Worm (Caenorhabditis elegans): ENCODE measurements around the gene F14F8.9.

F14F8.9 gene

ce11 chrV:16668473-16668872 is at the start of gene F14F8.9:
Gene F14F8.9, minus strand, starts transcription at chrV:16668573.
- no peak for TF ChIP-seq ctbp-1 (GFP tag; IDR thresholded peaks at IDR 0.05)
- no peak for TF ChIP-seq mxl-2 (GFP tag; conservative IDR thresholded peaks at IDR 0.05)
- TF ChIP-seq R02D3.7 (tag; optimal IDR thresholded peaks at IDR 0.05), result no peak

- no peak for TF ChIP-seq nhr-76 (tag; optimal IDR thresholded peaks at IDR 0.05)
- TF ChIP-seq Y75B8A.6 (GFP tag; IDR thresholded peaks at IDR 0.05), result no peak
- TF ChIP-seq zip-2 (tag; optimal IDR thresholded peaks at IDR 0.05), result no peak
- TF ChIP-seq nhr-41 (GFP tag; IDR thresholded peaks at IDR 0.05), result no peak
- no peak for TF ChIP-seq ceh-44 (GFP tag; IDR thresholded peaks at IDR 0.05)
- TF ChIP-seq nhr-237 (tag; optimal IDR thresholded peaks at IDR 0.05), result no peak
- no peak for TF ChIP-seq daf-12 (tag; optimal IDR thresholded peaks at IDR 0.05)
- TF ChIP-seq vab-7 (GFP tag; IDR thresholded peaks at IDR 0.05), result no peak
- TF ChIP-seq ZK546.5 (tag; optimal IDR thresholded peaks at IDR 0.05), result no peak
- no peak for TF ChIP-seq lir-3 (tag; optimal IDR thresholded peaks at IDR 0.05)
- no peak for TF ChIP-seq unc-130 (GFP tag; optimal IDR thresholded peaks at IDR 0.05)
- no peak for TF ChIP-seq F37D6.2 (tag; optimal IDR thresholded peaks at IDR 0.05)
- TF ChIP-seq mep-1 (tag; optimal IDR thresholded peaks at IDR 0.05), result no peak
- no peak for TF ChIP-seq ceh-62 (tag; optimal IDR thresholded peaks at IDR 0.05)
- TF ChIP-seq lin-39 (tag; optimal IDR thresholded peaks at IDR 0.05), result no peak
- TF ChIP-seq duxl-1 (tag; optimal IDR thresholded peaks at IDR 0.05; ENCODE audit: poor library complexity), result no peak
- no peak for TF ChIP-seq daf-19 (GFP tag; conservative IDR thresholded peaks at IDR 0.05)
- no peak for TF ChIP-seq nhr-10 (tag; optimal IDR thresholded peaks at IDR 0.05)
- TF ChIP-seq lim-7 (GFP tag; IDR thresholded peaks at IDR 0.05), result no peak
Measured at ce11 chrV:16716574-16716973, 48.2 kb upstream of the F14F8.9 start, which contains the start of gene srh-137. Gene srh-137, minus strand, starts transcription at chrV:16716674.

ce11 chrV:16713797-16714196 is 45.4 kb upstream of the F14F8.9 start:
- TF ChIP-seq ceh-20 (GFP tag; IDR thresholded peaks at IDR 0.05), result no peak
- TF ChIP-seq daf-12 (tag; optimal IDR thresholded peaks at IDR 0.05), result no peak
- TF ChIP-seq nhr-42 (GFP tag; IDR thresholded peaks at IDR 0.05), result no peak
- no peak for TF ChIP-seq lin-39 (tag; optimal IDR thresholded peaks at IDR 0.05)
- no peak for TF ChIP-seq madf-5 (GFP tag; IDR thresholded peaks at IDR 0.05)
- TF ChIP-seq unc-62 (GFP tag; optimal IDR thresholded peaks at IDR 0.05 in 1 of 2), result peak in 1 of 2 experiments; percentile 93
- TF ChIP-seq unc-62 (tag; optimal IDR thresholded peaks at IDR 0.05), result no peak
- no peak for TF ChIP-seq ces-1 (GFP tag; optimal IDR thresholded peaks at IDR 0.05)
- no peak for TF ChIP-seq nhr-11 (tag; optimal IDR thresholded peaks at IDR 0.05)
- no peak for TF ChIP-seq nhr-10 (tag; optimal IDR thresholded peaks at IDR 0.05)
- no peak for TF ChIP-seq snpc-1.2 (GFP tag; IDR thresholded peaks at IDR 0.05)
- TF ChIP-seq T26A8.4 (GFP tag; IDR thresholded peaks at IDR 0.05), result no peak
- no peak for TF ChIP-seq skn-1 (tag; optimal IDR thresholded peaks at IDR 0.05)
- no peak for TF ChIP-seq lim-7 (GFP tag; IDR thresholded peaks at IDR 0.05)
- TF ChIP-seq lin-13 (GFP tag; optimal IDR thresholded peaks at IDR 0.05), result no peak
- TF ChIP-seq aha-1 (tag), result peak; percentile 22

- TF ChIP-seq nhr-237 (tag; optimal IDR thresholded peaks at IDR 0.05), result no peak
- no peak for TF ChIP-seq mep-1 (tag; optimal IDR thresholded peaks at IDR 0.05)
- TF ChIP-seq lin-15B (tag; optimal IDR thresholded peaks at IDR 0.05), result no peak
- no peak for TF ChIP-seq F10B5.3 (tag; optimal IDR thresholded peaks at IDR 0.05)
- TF ChIP-seq nhr-10 (tag; optimal IDR thresholded peaks at IDR 0.05), result no peak
- TF ChIP-seq pqm-1 (tag; optimal IDR thresholded peaks at IDR 0.05), result no peak
- no peak for TF ChIP-seq hlh-11 (tag; optimal IDR thresholded peaks at IDR 0.05)
- TF ChIP-seq daf-8 (GFP tag; IDR thresholded peaks at IDR 0.05), result no peak
- no peak for TF ChIP-seq mes-2 (tag; optimal IDR thresholded peaks at IDR 0.05; ENCODE audit: poor library complexity, severe bottlenecking)
- no peak for TF ChIP-seq dmd-6 (GFP tag; IDR thresholded peaks at IDR 0.05)
- TF ChIP-seq spr-1 (tag; optimal IDR thresholded peaks at IDR 0.05), result no peak
- TF ChIP-seq Y105C5A.15 (GFP tag; IDR thresholded peaks at IDR 0.05), result no peak
- TF ChIP-seq mxl-2 (GFP tag; conservative IDR thresholded peaks at IDR 0.05), result no peak
- no peak for TF ChIP-seq gei-8 (GFP tag; optimal IDR thresholded peaks at IDR 0.05)
- TF ChIP-seq nhr-102 (tag; optimal IDR thresholded peaks at IDR 0.05), result no peak
- no peak for TF ChIP-seq attf-4 (tag; optimal IDR thresholded peaks at IDR 0.05)
- no peak for TF ChIP-seq snpc-1.2 (GFP tag; IDR thresholded peaks at IDR 0.05)
- TF ChIP-seq F37D6.2 (tag; optimal IDR thresholded peaks at IDR 0.05), result no peak
- TF ChIP-seq sdz-12 (GFP tag; optimal IDR thresholded peaks at IDR 0.05), result no peak
- no peak for TF ChIP-seq F49E8.2 (tag; optimal IDR thresholded peaks at IDR 0.05; ENCODE audit: borderline replicate concordance)
Measured at ce11 chrV:16706549-16706948, 38.2 kb upstream of the F14F8.9 start, which contains the start of gene clec-9. Gene clec-9, minus strand, starts transcription at chrV:16706649.

Data from whole organism, L4 larva.